Fruit fly (Drosophila melanogaster): ENCODE data around the gene Mkp3.

The Mkp3 gene

dm6 chr3L:19036119-19036518, 50.1 kb downstream of the Mkp3 start:
- TF ChIP-seq pan (optimal IDR thresholded peaks at IDR 0.05) (no peak), EcR (GFP tag; optimal IDR thresholded peaks at IDR 0.05) (no peak)

- TF ChIP-seq Dll (optimal IDR thresholded peaks at IDR 0.05) (peak; percentile 43), usp (GFP tag; optimal IDR thresholded peaks at IDR 0.05) (no peak), psq (optimal IDR thresholded peaks at IDR 0.05) (no peak), pan (optimal IDR thresholded peaks at IDR 0.05) (no peak)
These were observed 50.9 kb downstream of the Mkp3 start for dm6 chr3L:19035163-19035900.

- no peak for TF ChIP-seq EcR (GFP tag; optimal IDR thresholded peaks at IDR 0.05)
- TF ChIP-seq CG8478 (optimal IDR thresholded peaks at IDR 0.05): no peak
- no peak for TF ChIP-seq Dll (optimal IDR thresholded peaks at IDR 0.05)
- TF ChIP-seq pan (optimal IDR thresholded peaks at IDR 0.05): no peak
- no peak for TF ChIP-seq usp (GFP tag; optimal IDR thresholded peaks at IDR 0.05)
- TF ChIP-seq psq (optimal IDR thresholded peaks at IDR 0.05): no peak
These were observed 52.9 kb downstream of the Mkp3 start for dm6 chr3L:19033154-19033811.

- no peak for TF ChIP-seq psq (optimal IDR thresholded peaks at IDR 0.05)
- no peak for TF ChIP-seq CG8478 (optimal IDR thresholded peaks at IDR 0.05)
- TF ChIP-seq Dll (optimal IDR thresholded peaks at IDR 0.05): no peak
- no peak for TF ChIP-seq EcR (GFP tag; optimal IDR thresholded peaks at IDR 0.05)
- TF ChIP-seq pan (optimal IDR thresholded peaks at IDR 0.05): no peak
- TF ChIP-seq usp (GFP tag; optimal IDR thresholded peaks at IDR 0.05): no peak
These were observed 53.5 kb downstream of the Mkp3 start for dm6 chr3L:19032676-19033075.

dm6 chr3L:19031858-19032257, 54.4 kb downstream of the Mkp3 start:
- TF ChIP-seq CG8478 (optimal IDR thresholded peaks at IDR 0.05): no peak
- TF ChIP-seq usp (GFP tag; optimal IDR thresholded peaks at IDR 0.05): no peak
- TF ChIP-seq EcR (GFP tag; optimal IDR thresholded peaks at IDR 0.05): no peak

- TF ChIP-seq usp (GFP tag; optimal IDR thresholded peaks at IDR 0.05) (no peak), CG8478 (optimal IDR thresholded peaks at IDR 0.05) (no peak), psq (optimal IDR thresholded peaks at IDR 0.05) (no peak), pan (optimal IDR thresholded peaks at IDR 0.05) (no peak), Dll (optimal IDR thresholded peaks at IDR 0.05) (no peak), EcR (GFP tag; optimal IDR thresholded peaks at IDR 0.05) (no peak)
These were observed 59.1 kb downstream of the Mkp3 start for dm6 chr3L:19027172-19027571.

- no peak for TF ChIP-seq usp (GFP tag; optimal IDR thresholded peaks at IDR 0.05)
- TF ChIP-seq Dll (optimal IDR thresholded peaks at IDR 0.05): no peak
- no peak for TF ChIP-seq pan (optimal IDR thresholded peaks at IDR 0.05)
- TF ChIP-seq psq (optimal IDR thresholded peaks at IDR 0.05): no peak
- TF ChIP-seq CG8478 (optimal IDR thresholded peaks at IDR 0.05): no peak
- TF ChIP-seq EcR (GFP tag; optimal IDR thresholded peaks at IDR 0.05): no peak
These were observed 61.4 kb downstream of the Mkp3 start for dm6 chr3L:19024800-19025199.

- TF ChIP-seq psq (optimal IDR thresholded peaks at IDR 0.05): no peak
- TF ChIP-seq Dll (optimal IDR thresholded peaks at IDR 0.05): no peak
These were observed 64.5 kb downstream of the Mkp3 start for dm6 chr3L:19021701-19022100.

- TF ChIP-seq EcR (GFP tag; optimal IDR thresholded peaks at IDR 0.05) (no peak), pan (optimal IDR thresholded peaks at IDR 0.05) (no peak), psq (optimal IDR thresholded peaks at IDR 0.05) (no peak), usp (GFP tag; optimal IDR thresholded peaks at IDR 0.05) (no peak), Dll (optimal IDR thresholded peaks at IDR 0.05) (no peak)
These were observed 65.8 kb downstream of the Mkp3 start for dm6 chr3L:19020467-19020866.

- no peak for TF ChIP-seq EcR (GFP tag; optimal IDR thresholded peaks at IDR 0.05)
- no peak for TF ChIP-seq usp (GFP tag; optimal IDR thresholded peaks at IDR 0.05)
- no peak for TF ChIP-seq CG8478 (optimal IDR thresholded peaks at IDR 0.05)
- TF ChIP-seq psq (optimal IDR thresholded peaks at IDR 0.05): no peak
These were observed 66.9 kb downstream of the Mkp3 start for dm6 chr3L:19019308-19019749.

- TF ChIP-seq Dll (optimal IDR thresholded peaks at IDR 0.05) (no peak), pan (optimal IDR thresholded peaks at IDR 0.05) (no peak), CG8478 (optimal IDR thresholded peaks at IDR 0.05) (no peak), EcR (GFP tag; optimal IDR thresholded peaks at IDR 0.05) (no peak), usp (GFP tag; optimal IDR thresholded peaks at IDR 0.05) (no peak), psq (optimal IDR thresholded peaks at IDR 0.05) (no peak)
These were observed 67.8 kb downstream of the Mkp3 start for dm6 chr3L:19018440-19018839.

dm6 chr3L:19016805-19017161, 69.4 kb downstream of the Mkp3 start:
- TF ChIP-seq EcR (GFP tag; optimal IDR thresholded peaks at IDR 0.05) (no peak), CG8478 (optimal IDR thresholded peaks at IDR 0.05) (no peak), psq (optimal IDR thresholded peaks at IDR 0.05) (no peak), usp (GFP tag; optimal IDR thresholded peaks at IDR 0.05) (no peak), pan (optimal IDR thresholded peaks at IDR 0.05) (no peak), Dll (optimal IDR thresholded peaks at IDR 0.05) (no peak)

Data from whole organism.